Fruit fly (Drosophila melanogaster) whole organism, embryonic: ENCODE results near the gene CG43658.

Experiments
- CG10209 ChIP-seq: fragments of 200-800 bp; sonication (Bioruptor generic); optimal IDR thresholded peaks from 3 replicates; lab custom pipeline; 2017; ENCODE audit warnings: missing biosample characterization, mild to moderate bottlenecking, missing genetic modification characterization, missing genetic modification reagents
- CG12236 ChIP-seq: fragments of 200-800 bp; sonication (Bioruptor generic); optimal IDR thresholded peaks from 2 replicates; lab custom pipeline; 2016; ENCODE audit warnings: missing biosample characterization, missing genetic modification characterization
- CG12659 ChIP-seq: fragments of 200-800 bp; sonication (Bioruptor generic); optimal IDR thresholded peaks from 3 replicates; lab custom pipeline; 2017; ENCODE audit warnings: mild to moderate bottlenecking, missing biosample characterization, missing genetic modification reagents, missing genetic modification characterization
- CG15696 ChIP-seq: fragments of 200-800 bp; sonication (Bioruptor generic); optimal IDR thresholded peaks from 2 replicates; lab custom pipeline; 2019; ENCODE audit warnings: missing biosample characterization, mild to moderate bottlenecking, missing genetic modification characterization, moderate library complexity
- CG16779 ChIP-seq: fragments of 200-800 bp; sonication (Bioruptor generic); IDR thresholded peaks from 2 replicates; pipeline ENCODE4 v1.3.6; 2022; ENCODE audit warnings: missing biosample characterization, missing genetic modification characterization
- CG1792 ChIP-seq: fragments of 200-800 bp; sonication (Bioruptor generic); optimal IDR thresholded peaks from 2 replicates; lab custom pipeline; 2016; ENCODE audit warnings: missing biosample characterization, missing genetic modification characterization
- CG2120 ChIP-seq: fragments of 200-800 bp; sonication (Bioruptor generic); optimal IDR thresholded peaks from 3 replicates; lab custom pipeline; 2016; ENCODE audit warnings: missing biosample characterization, missing genetic modification characterization
- CG2199 ChIP-seq: fragments of 200-800 bp; sonication (Bioruptor generic); IDR thresholded peaks from 3 replicates; pipeline ENCODE4 v1.3.6; 2022; ENCODE audit warnings: missing biosample characterization, missing genetic modification characterization
- CG2712 ChIP-seq: fragments of 200-800 bp; optimal IDR thresholded peaks from 3 replicates; lab custom pipeline; 2019; ENCODE audit warnings: missing biosample characterization, mild to moderate bottlenecking, missing genetic modification characterization, moderate library complexity
- CG34224 ChIP-seq: fragments of 200-800 bp; sonication (Bioruptor generic); IDR thresholded peaks from 3 replicates; pipeline ENCODE4 v1.3.6; 2022; ENCODE audit warnings: missing biosample characterization, missing genetic modification characterization; ENCODE audit not compliant: partially characterized antibody
- CG6654 ChIP-seq: fragments of 200-800 bp; sonication (Bioruptor generic); optimal IDR thresholded peaks from 2 replicates; lab custom pipeline; 2017; ENCODE audit warnings: missing biosample characterization, mild to moderate bottlenecking, missing genetic modification characterization
- CG6689 ChIP-seq: fragments of 200-800 bp; sonication (Bioruptor generic); IDR thresholded peaks from 2 replicates; pipeline ENCODE4 v1.3.6; 2022; ENCODE audit warnings: missing biosample characterization, missing genetic modification characterization
- CG6854 ChIP-seq: fragments of 200-800 bp; sonication (Bioruptor generic); optimal IDR thresholded peaks from 3 replicates; lab custom pipeline; 2017; ENCODE audit warnings: missing biosample characterization, mild to moderate bottlenecking, missing genetic modification characterization
- CG9437 ChIP-seq: fragments of 200-800 bp; sonication (Bioruptor generic); optimal IDR thresholded peaks from 2 replicates; lab custom pipeline; 2018; ENCODE audit warnings: missing biosample characterization, mild to moderate bottlenecking, missing genetic modification characterization
- CG9932 ChIP-seq: fragments of 200-800 bp; sonication (Bioruptor generic); IDR thresholded peaks from 2 replicates; pipeline ENCODE4 v1.3.6; 2022; ENCODE audit warnings: missing biosample characterization, missing genetic modification characterization
- CTCF ChIP-seq: fragments of 200-800 bp; sonication (Bioruptor generic); optimal IDR thresholded peaks from 2 replicates; lab custom pipeline; 2017; ENCODE audit warnings: missing biosample characterization, mild to moderate bottlenecking, missing genetic modification characterization, moderate library complexity
- Chrac-16 ChIP-seq: fragments of 200-800 bp; sonication (Bioruptor generic); optimal IDR thresholded peaks from 3 replicates; lab custom pipeline; 2016; ENCODE audit warnings: missing biosample characterization, missing genetic modification characterization
- CoRest ChIP-seq: fragments of 200-800 bp; sonication (Bioruptor generic); optimal IDR thresholded peaks from 3 replicates; lab custom pipeline; 2018; ENCODE audit warnings: missing biosample characterization, mild to moderate bottlenecking, missing genetic modification characterization, moderate library complexity
- Dp ChIP-seq: fragments of 200-800 bp; sonication (Bioruptor generic); optimal IDR thresholded peaks from 2 replicates; lab custom pipeline; 2018; ENCODE audit warnings: missing biosample characterization, mild to moderate bottlenecking, missing genetic modification characterization, moderate library complexity
- E2f1 ChIP-seq: fragments of 200-800 bp; sonication (Bioruptor generic); IDR thresholded peaks from 2 replicates; pipeline ENCODE4 v1.3.6; 2022; ENCODE audit warnings: missing biosample characterization, missing genetic modification characterization
- E2f2 ChIP-seq: fragments of 200-800 bp; sonication (Bioruptor generic); IDR thresholded peaks from 2 replicates; pipeline ENCODE4 v1.3.6; 2022; ENCODE audit warnings: missing biosample characterization, missing genetic modification characterization
- GATAe ChIP-seq: fragments of 200-800 bp; sonication (Bioruptor generic); conservative IDR thresholded peaks from 2 replicates; pipeline ENCODE4 v1.3.6; 2022; ENCODE audit warnings: missing biosample characterization, missing genetic modification characterization
- HLH54F ChIP-seq: fragments of 200-800 bp; sonication (Bioruptor generic); optimal IDR thresholded peaks from 3 replicates; lab custom pipeline; 2016; ENCODE audit warnings: missing biosample characterization, missing genetic modification characterization
- Hr3 ChIP-seq: fragments of 200-800 bp; sonication (Bioruptor generic); optimal IDR thresholded peaks from 3 replicates; lab custom pipeline; 2016; ENCODE audit warnings: missing biosample characterization, missing genetic modification characterization
- MBD-R2 ChIP-seq: fragments of 200-800 bp; sonication (Bioruptor generic); IDR thresholded peaks from 2 replicates; pipeline ENCODE4 v1.3.6; 2022; ENCODE audit warnings: missing biosample characterization, missing genetic modification characterization
- NC2β ChIP-seq: fragments of 200-800 bp; sonication (Bioruptor generic); optimal IDR thresholded peaks from 2 replicates; lab custom pipeline; 2016; ENCODE audit warnings: missing biosample characterization, missing genetic modification characterization
- NFAT ChIP-seq: fragments of 200-800 bp; sonication (Bioruptor generic); IDR thresholded peaks from 2 replicates; pipeline ENCODE4 v1.3.6; 2022; ENCODE audit warnings: missing biosample characterization, missing genetic modification characterization
- NfI ChIP-seq: fragments of 200-800 bp; sonication (Bioruptor generic); optimal IDR thresholded peaks from 3 replicates; lab custom pipeline; 2018; ENCODE audit warnings: missing biosample characterization, mild to moderate bottlenecking, missing genetic modification characterization, moderate library complexity
- Optix ChIP-seq: fragments of 200-800 bp; sonication (Bioruptor generic); IDR thresholded peaks from 3 replicates; pipeline ENCODE4 v1.3.6; 2022; ENCODE audit warnings: missing biosample characterization, missing genetic modification characterization
- Pdp1 ChIP-seq, 2 experiments: fragments of 200-800 bp; sonication (Bioruptor generic); optimal IDR thresholded peaks; 3 replicates each; lab custom pipeline; 2016; ENCODE audit warnings: missing biosample characterization in 2 of 2, missing genetic modification characterization in 2 of 2, mild to moderate bottlenecking in 1 of 2, moderate library complexity in 1 of 2
- Spps ChIP-seq: fragments of 200-800 bp; sonication (Bioruptor generic); optimal IDR thresholded peaks from 2 replicates; lab custom pipeline; 2018; ENCODE audit warnings: missing biosample characterization, mild to moderate bottlenecking, missing genetic modification characterization
- aop ChIP-seq: fragments of 200-800 bp; sonication (Bioruptor generic); IDR thresholded peaks from 2 replicates; pipeline ENCODE4 v1.3.6; 2022; ENCODE audit warnings: missing biosample characterization, missing genetic modification characterization
- ase ChIP-seq: fragments of 200-800 bp; sonication (Bioruptor generic); IDR thresholded peaks from 3 replicates; pipeline ENCODE4 v1.3.6; 2022; ENCODE audit warnings: missing biosample characterization, missing genetic modification characterization
- bbx ChIP-seq: fragments of 200-800 bp; sonication (Bioruptor generic); IDR thresholded peaks from 2 replicates; pipeline ENCODE4 v1.3.6; 2022; ENCODE audit warnings: missing biosample characterization, missing genetic modification characterization; ENCODE audit not compliant: partially characterized antibody
- cad ChIP-seq: fragments of >200 bp; optimal IDR thresholded peaks from 2 replicates; lab custom pipeline; 2017; ENCODE audit warnings: missing biosample characterization, missing genetic modification characterization
- chif ChIP-seq, 2 experiments: fragments of 200-800 bp; sonication (Bioruptor generic); optimal IDR thresholded peaks; 3 replicates each; lab custom pipeline; 2016; ENCODE audit warnings: missing biosample characterization in 2 of 2, missing genetic modification characterization in 2 of 2
- ci ChIP-seq: fragments of 200-800 bp; sonication (Bioruptor generic); IDR thresholded peaks from 3 replicates; pipeline ENCODE4 v1.3.6; 2022; ENCODE audit warnings: missing biosample characterization, missing genetic modification characterization
- dysf ChIP-seq: fragments of 200-800 bp; sonication (Bioruptor generic); IDR thresholded peaks from 3 replicates; pipeline ENCODE4 v1.3.6; 2022; ENCODE audit warnings: missing biosample characterization, missing genetic modification characterization
- exex ChIP-seq: fragments of 200-800 bp; sonication (Bioruptor generic); optimal IDR thresholded peaks from 4 replicates; lab custom pipeline; 2018; ENCODE audit warnings: missing biosample characterization, mild to moderate bottlenecking, missing genetic modification characterization, moderate library complexity
- knrl ChIP-seq: fragments of 200-800 bp; sonication (Bioruptor generic); IDR thresholded peaks from 3 replicates; pipeline ENCODE4 v1.3.6; 2022; ENCODE audit warnings: missing biosample characterization, missing genetic modification characterization; ENCODE audit not compliant: partially characterized antibody
- nau ChIP-seq: fragments of 200-800 bp; sonication (Bioruptor generic); optimal IDR thresholded peaks from 3 replicates; lab custom pipeline; 2017; ENCODE audit warnings: missing biosample characterization, mild to moderate bottlenecking, missing genetic modification characterization, missing genetic modification reagents
- pita ChIP-seq: fragments of 200-800 bp; sonication (Bioruptor generic); optimal IDR thresholded peaks from 2 replicates; lab custom pipeline; 2017; ENCODE audit warnings: missing biosample characterization, mild to moderate bottlenecking, missing genetic modification characterization
- row ChIP-seq: fragments of 200-800 bp; sonication (Bioruptor generic); IDR thresholded peaks from 3 replicates; pipeline ENCODE4 v1.3.6; 2022; ENCODE audit warnings: missing biosample characterization, missing genetic modification characterization
- sqz ChIP-seq: fragments of 200-800 bp; sonication (Bioruptor generic); optimal IDR thresholded peaks from 3 replicates; lab custom pipeline; 2018; ENCODE audit warnings: missing biosample characterization, mild to moderate bottlenecking, missing genetic modification characterization
- stwl ChIP-seq: fragments of 200-800 bp; sonication (Bioruptor generic); optimal IDR thresholded peaks from 3 replicates; lab custom pipeline; 2018; ENCODE audit warnings: missing biosample characterization, mild to moderate bottlenecking, missing genetic modification characterization, moderate library complexity
- toy ChIP-seq: fragments of 200-800 bp; sonication (Bioruptor generic); IDR thresholded peaks from 2 replicates; pipeline ENCODE4 v1.3.6; 2022; ENCODE audit warnings: missing biosample characterization, missing genetic modification characterization
- twi ChIP-seq: fragments of 200-800 bp; optimal IDR thresholded peaks from 2 replicates; lab custom pipeline; 2019; ENCODE audit warnings: missing biosample characterization, mild to moderate bottlenecking, missing genetic modification characterization, moderate library complexity

CG43658 gene

DNA sequence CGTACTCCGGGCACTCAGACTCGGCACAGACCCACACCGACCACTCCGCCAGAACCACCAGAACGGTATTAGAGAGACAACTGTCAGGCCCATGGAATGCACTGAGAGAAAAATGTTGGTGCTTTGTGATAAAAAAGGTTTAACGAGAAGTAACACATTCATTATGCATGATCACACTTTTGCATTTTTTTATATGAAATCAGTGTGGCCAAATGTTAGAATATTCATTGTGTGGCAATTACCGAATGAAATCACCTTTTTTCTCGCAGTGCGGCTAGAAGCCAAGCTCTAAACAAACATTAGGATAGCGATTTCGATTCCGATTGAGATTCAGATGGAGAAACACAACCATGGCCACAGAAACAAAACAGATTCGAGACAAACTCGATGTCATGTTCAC lies 95.5 kb downstream of the CG43658 start (continued):
- TF ChIP-seq CG16779 (GFP tag; lab: Robert Waterston, UW) (no peak), chif (GFP tag; optimal IDR thresholded peaks at IDR 0.05; lab: Kevin White, UChicago) (peak in 1 of 2 experiments; percentile 6), NFAT (peak; percentile 49; the same call in 1 of the 2 replicates), dysf (peak; percentile 69; the same call in 2 of the 3 replicates), CoRest (tag; lab: Kevin White, UChicago) (peak; percentile 39), Hr3 (no peak), MBD-R2 (GFP tag; lab: Robert Waterston, UW) (peak; percentile 31; the same call in 1 of the 2 replicates), GATAe (no peak), CG6689 (0 out of 2 replicates have a peak, but pooled peaks have one; percentile 22), CG15696 (peak; percentile 8), Optix (GFP tag; lab: Robert Waterston, UW) (peak; percentile 43; the same call in 1 of the 3 replicates), Chrac-16 (GFP tag; lab: Kevin White, UChicago) (peak; percentile 7), NfI (GFP tag; lab: Kevin White, UChicago) (peak; percentile 5), CG9437 (GFP tag; lab: Kevin White, UChicago) (no peak), HLH54F (GFP tag; lab: Kevin White, UChicago) (peak; percentile 17), CG10209 (GFP tag; lab: Kevin White, UChicago) (peak; percentile 22), CG2120 (GFP tag; lab: Kevin White, UChicago) (peak; percentile 55), ci (peak; percentile 41; the same call in 1 of the 3 replicates), E2f1 (GFP tag; lab: Robert Waterston, UW) (peak; percentile 21; the same call in 1 of the 2 replicates), row (GFP tag; lab: Robert Waterston, UW) (peak; percentile 62), ase (GFP tag; lab: Robert Waterston, UW) (no peak), sqz (no peak), NC2β (GFP tag; lab: Kevin White, UChicago) (no peak), toy (GFP tag; lab: Robert Waterston, UW) (no peak), CG9932 (GFP tag; lab: Robert Waterston, UW) (peak; percentile 58; the same call in 1 of the 2 replicates)

DNA sequence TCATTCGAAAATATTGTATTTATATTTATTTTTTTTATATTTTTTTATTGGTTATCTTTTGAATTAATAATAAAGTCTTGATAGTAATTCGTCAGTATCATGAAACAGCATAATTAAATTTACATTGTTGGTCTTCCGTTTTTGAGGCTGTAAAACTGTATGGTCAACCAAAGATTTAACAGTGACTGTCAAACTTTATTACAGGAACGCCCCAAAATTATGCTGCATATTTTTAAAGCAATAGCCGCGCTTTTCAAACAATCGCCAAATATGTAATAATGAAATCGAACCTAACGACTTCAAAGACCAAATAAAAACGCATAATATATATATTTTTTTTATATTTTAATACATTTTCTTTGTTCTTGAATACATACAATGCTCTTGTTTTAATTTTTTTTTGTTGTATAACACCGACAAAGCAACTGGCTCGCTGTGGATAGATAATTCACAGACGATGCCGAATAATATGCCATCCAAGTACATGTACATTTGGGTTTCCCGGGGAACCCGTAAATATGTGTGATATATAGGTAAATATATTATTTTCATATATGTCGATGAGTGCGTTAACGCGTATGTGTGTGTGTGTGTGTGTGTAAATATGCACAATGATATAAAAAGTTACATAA lies 105.0 kb downstream of the CG43658 start:
- TF ChIP-seq bbx (GFP tag; lab: Robert Waterston, UW) (0 out of 2 replicates have a peak, but pooled peaks have one; percentile 22), Pdp1 (GFP tag; optimal IDR thresholded peaks at IDR 0.05; lab: Kevin White, UChicago) (peak in 1 of 2 experiments; percentile 27), CG6854 (peak; percentile 4), knrl (GFP tag; lab: Robert Waterston, UW) (0 out of 3 replicates have a peak, but pooled peaks have one; percentile 26), CG12659 (no peak), cad (GFP tag; lab: Kevin White, UChicago) (peak; percentile 60), E2f2 (GFP tag; lab: Robert Waterston, UW) (peak; percentile 87), twi (no peak), aop (GFP tag; lab: Robert Waterston, UW) (no peak), CTCF (GFP tag; lab: Kevin White, UChicago) (peak; percentile 43), CG1792 (GFP tag; lab: Kevin White, UChicago) (no peak), exex (no peak), CG2199 (GFP tag; lab: Robert Waterston, UW) (peak; percentile 20; the same call in 1 of the 3 replicates), CG6654 (GFP tag; lab: Kevin White, UChicago) (peak; percentile 99), Spps (tag; lab: Kevin White, UChicago) (no peak), CG2712 (tag; lab: Kevin White, UChicago) (no peak), CG34224 (no peak), pita (peak; percentile 17), Dp (GFP tag; lab: Kevin White, UChicago) (peak; percentile 73), CG12236 (GFP tag; lab: Kevin White, UChicago) (no peak), stwl (tag; lab: Kevin White, UChicago) (peak; percentile 58), nau (no peak)
